Worm (Caenorhabditis elegans) whole organism, young adult: Measurements from ENCODE around the gene C55C3.1.

Source experiments
- B0019.2 ChIP-seq: fragments of 200-800 bp; sonication (Bioruptor generic); conservative IDR thresholded peaks from 2 replicates; pipeline ENCODE4 v1.3.6; 2022; ENCODE audit warnings: missing genetic modification reagents, missing genetic modification characterization, missing compliant biosample characterization
- B0035.1 ChIP-seq: sonication (generic microtip); optimal IDR thresholded peaks from 2 replicates; lab custom pipeline; 2016; ENCODE audit warnings: missing genetic modification characterization, mild to moderate bottlenecking, missing compliant biosample characterization, missing genotype, missing genetic modification reagents
- B0336.3 ChIP-seq: fragments of 200-800 bp; sonication (Bioruptor generic); IDR thresholded peaks from 2 replicates; pipeline ENCODE4 v1.3.6; 2022; ENCODE audit warnings: missing genetic modification characterization, missing compliant biosample characterization
- C06A6.2 ChIP-seq: fragments of 200-800 bp; sonication (Bioruptor generic); conservative IDR thresholded peaks from 2 replicates; pipeline ENCODE4 v1.3.6; 2022; ENCODE audit warnings: missing genetic modification characterization, missing compliant biosample characterization
- F10E7.11 ChIP-seq: sonication (generic microtip); optimal IDR thresholded peaks from 2 replicates; lab custom pipeline; 2017; ENCODE audit warnings: mild to moderate bottlenecking, missing genetic modification characterization, moderate library complexity, missing compliant biosample characterization
- F49E8.2 ChIP-seq: sonication (generic microtip); optimal IDR thresholded peaks from 3 replicates; lab custom pipeline; 2017; ENCODE audit warnings: missing genetic modification characterization, mild to moderate bottlenecking, missing compliant biosample characterization, antibody characterized with exemption, moderate library complexity; ENCODE audit not compliant: insufficient read depth
- F52B5.7 ChIP-seq: sonication (generic microtip); optimal IDR thresholded peaks from 2 replicates; lab custom pipeline; 2016; ENCODE audit warnings: mild to moderate bottlenecking, missing genetic modification characterization, missing compliant biosample characterization
- F55B11.4 ChIP-seq: sonication (generic microtip); optimal IDR thresholded peaks from 2 replicates; lab custom pipeline; 2016; ENCODE audit warnings: missing compliant biosample characterization, missing genetic modification characterization, borderline replicate concordance; ENCODE audit not compliant: insufficient read depth
- T26A5.8 ChIP-seq: sonication (generic microtip); optimal IDR thresholded peaks from 2 replicates; lab custom pipeline; 2016; ENCODE audit warnings: missing genetic modification characterization, missing compliant biosample characterization
- Y53G8AR.9 ChIP-seq: fragments of 200-800 bp; sonication (Bioruptor generic); conservative IDR thresholded peaks from 2 replicates; pipeline ENCODE4 v1.3.6; 2022; ENCODE audit warnings: missing genetic modification reagents, missing genetic modification characterization, missing compliant biosample characterization
- Y56A3A.18 ChIP-seq: fragments of 200-800 bp; sonication (Bioruptor generic); IDR thresholded peaks from 2 replicates; pipeline ENCODE4 v1.3.6; 2022; ENCODE audit warnings: missing genetic modification reagents, missing genetic modification characterization, missing compliant biosample characterization
- Y67H2A.10 ChIP-seq: fragments of 200-800 bp; sonication (Bioruptor generic); conservative IDR thresholded peaks from 2 replicates; pipeline ENCODE4 v1.3.6; 2022; ENCODE audit warnings: missing genetic modification reagents, missing genetic modification characterization, missing compliant biosample characterization
- ZK185.1 ChIP-seq: sonication (generic microtip); optimal IDR thresholded peaks from 2 replicates; lab custom pipeline; 2016; ENCODE audit warnings: mild to moderate bottlenecking, missing genetic modification characterization, missing compliant biosample characterization; ENCODE audit not compliant: poor library complexity, severe bottlenecking
- aptf-2 ChIP-seq: fragments of 200-800 bp; sonication (Bioruptor generic); conservative IDR thresholded peaks from 2 replicates; pipeline ENCODE4 v1.3.6; 2022; ENCODE audit warnings: missing genetic modification reagents, missing genetic modification characterization, missing compliant biosample characterization
- aptf-3 ChIP-seq: fragments of 200-800 bp; sonication (Bioruptor generic); IDR thresholded peaks from 2 replicates; pipeline ENCODE4 v1.3.6; 2022; ENCODE audit warnings: missing genetic modification characterization, missing compliant biosample characterization
- athp-1 ChIP-seq: sonication (generic microtip); optimal IDR thresholded peaks from 2 replicates; lab custom pipeline; 2017; ENCODE audit warnings: mild to moderate bottlenecking, missing genetic modification characterization, missing compliant biosample characterization
- ceh-91 ChIP-seq: fragments of 200-800 bp; sonication (Bioruptor generic); IDR thresholded peaks from 2 replicates; pipeline ENCODE4 v1.3.6; 2022; ENCODE audit warnings: missing genetic modification reagents, missing genetic modification characterization, missing compliant biosample characterization
- dpff-1 ChIP-seq: sonication (generic microtip); optimal IDR thresholded peaks from 2 replicates; lab custom pipeline; 2017; ENCODE audit warnings: mild to moderate bottlenecking, missing genetic modification characterization, missing compliant biosample characterization
- dpl-1 ChIP-seq: fragments of 150-350 bp; optimal IDR thresholded peaks from 2 replicates; lab custom pipeline; 2014; ENCODE audit warnings: missing biosample characterization, missing genetic modification reagents, missing genetic modification characterization
- egrh-3 ChIP-seq: fragments of 200-800 bp; sonication (Bioruptor generic); IDR thresholded peaks from 2 replicates; pipeline ENCODE4 v1.3.6; 2022; ENCODE audit warnings: missing genetic modification reagents, missing genetic modification characterization, missing compliant biosample characterization
- ekl-4 ChIP-seq: fragments of 200-800 bp; sonication (Bioruptor generic); IDR thresholded peaks from 2 replicates; pipeline ENCODE4 v1.3.6; 2022; ENCODE audit warnings: missing genetic modification reagents, missing genetic modification characterization, missing compliant biosample characterization
- ets-4 ChIP-seq: fragments of 200-800 bp; sonication (Bioruptor generic); optimal IDR thresholded peaks from 2 replicates; lab custom pipeline; 2018; ENCODE audit warnings: mild to moderate bottlenecking, missing genetic modification characterization, missing compliant biosample characterization
- gei-17 ChIP-seq: fragments of 200-800 bp; sonication (Bioruptor generic); optimal IDR thresholded peaks from 2 replicates; lab custom pipeline; 2018; ENCODE audit warnings: mild to moderate bottlenecking, missing genetic modification characterization, missing compliant biosample characterization
- hlh-12 ChIP-seq: sonication (generic microtip); optimal IDR thresholded peaks from 2 replicates; lab custom pipeline; 2016; ENCODE audit warnings: missing genetic modification characterization, missing compliant biosample characterization
- hsf-1 ChIP-seq: fragments of 200-800 bp; sonication (Bioruptor generic); IDR thresholded peaks from 2 replicates; pipeline ENCODE4 v1.3.6; 2022; ENCODE audit warnings: missing genetic modification reagents, missing genetic modification characterization, missing compliant biosample characterization
- let-607 ChIP-seq, 2 experiments: fragments of 200-800 bp in 1 of 2; sonication (Bioruptor generic) in 1 of 2; sonication (generic microtip) in 1 of 2; optimal IDR thresholded peaks; 2 replicates each; lab custom pipeline; 2016 to 2018; ENCODE audit warnings: mild to moderate bottlenecking in 2 of 2, missing compliant biosample characterization in 2 of 2, missing genetic modification characterization in 2 of 2, moderate library complexity in 2 of 2, missing genotype in 1 of 2
- lin-26 ChIP-seq: fragments of 200-800 bp; sonication (Bioruptor generic); IDR thresholded peaks from 2 replicates; pipeline ENCODE4 v1.3.6; 2022; ENCODE audit warnings: missing genetic modification reagents, missing genetic modification characterization, missing compliant biosample characterization
- lin-35 ChIP-seq, 3 experiments: fragments of 150-350 bp in 2 of 3; sonication (generic microtip) in 1 of 3; optimal IDR thresholded peaks; 2 replicates each; lab custom pipeline; 2014 to 2018; ENCODE audit warnings: missing biosample characterization in 3 of 3, missing genetic modification characterization in 3 of 3, missing genetic modification reagents in 3 of 3
- lsl-1 ChIP-seq: fragments of 200-800 bp; sonication (Bioruptor generic); optimal IDR thresholded peaks from 2 replicates; lab custom pipeline; 2018; ENCODE audit warnings: mild to moderate bottlenecking, missing genetic modification characterization, moderate library complexity, missing compliant biosample characterization
- madf-10 ChIP-seq: sonication (generic microtip); optimal IDR thresholded peaks from 2 replicates; lab custom pipeline; 2016; ENCODE audit warnings: mild to moderate bottlenecking, missing genetic modification characterization, missing compliant biosample characterization
- madf-6 ChIP-seq: fragments of 200-800 bp; sonication (Bioruptor generic); IDR thresholded peaks from 2 replicates; pipeline ENCODE4 v1.3.6; 2022; ENCODE audit warnings: missing genetic modification reagents, missing genetic modification characterization, missing compliant biosample characterization
- madf-8 ChIP-seq: fragments of 200-800 bp; sonication (Bioruptor generic); conservative IDR thresholded peaks from 2 replicates; pipeline ENCODE4 v1.3.6; 2022; ENCODE audit warnings: missing genetic modification reagents, missing genetic modification characterization, missing compliant biosample characterization
- mes-4 ChIP-seq: sonication (generic microtip); optimal IDR thresholded peaks from 2 replicates; lab custom pipeline; 2016; ENCODE audit warnings: missing genotype, missing genetic modification characterization, missing compliant biosample characterization
- nfya-2 ChIP-seq: fragments of 200-800 bp; sonication (Bioruptor generic); IDR thresholded peaks from 2 replicates; pipeline ENCODE4 v1.3.6; 2022; ENCODE audit warnings: missing genetic modification reagents, missing genetic modification characterization, missing compliant biosample characterization
- nhr-120 ChIP-seq: fragments of 200-800 bp; sonication (Bioruptor generic); IDR thresholded peaks from 2 replicates; pipeline ENCODE4 v1.3.6; 2022; ENCODE audit warnings: missing genetic modification characterization, missing compliant biosample characterization
- nhr-80 ChIP-seq: sonication (generic microtip); optimal IDR thresholded peaks from 2 replicates; lab custom pipeline; 2016; ENCODE audit warnings: missing genetic modification characterization, missing compliant biosample characterization
- nhr-90 ChIP-seq: sonication (generic microtip); optimal IDR thresholded peaks from 2 replicates; lab custom pipeline; 2016; ENCODE audit warnings: missing genotype, mild to moderate bottlenecking, missing genetic modification characterization, missing compliant biosample characterization
- tbp1 ChIP-seq: fragments of 200-800 bp; sonication (Bioruptor generic); optimal IDR thresholded peaks from 2 replicates; lab custom pipeline; 2018; ENCODE audit warnings: mild to moderate bottlenecking, missing genetic modification characterization, missing compliant biosample characterization
- zfh-2 ChIP-seq: fragments of 200-800 bp; sonication (Bioruptor generic); conservative IDR thresholded peaks from 2 replicates; pipeline ENCODE4 v1.3.6; 2022; ENCODE audit warnings: missing genetic modification reagents, missing genetic modification characterization, missing compliant biosample characterization

The C55C3.1 gene

DNA sequence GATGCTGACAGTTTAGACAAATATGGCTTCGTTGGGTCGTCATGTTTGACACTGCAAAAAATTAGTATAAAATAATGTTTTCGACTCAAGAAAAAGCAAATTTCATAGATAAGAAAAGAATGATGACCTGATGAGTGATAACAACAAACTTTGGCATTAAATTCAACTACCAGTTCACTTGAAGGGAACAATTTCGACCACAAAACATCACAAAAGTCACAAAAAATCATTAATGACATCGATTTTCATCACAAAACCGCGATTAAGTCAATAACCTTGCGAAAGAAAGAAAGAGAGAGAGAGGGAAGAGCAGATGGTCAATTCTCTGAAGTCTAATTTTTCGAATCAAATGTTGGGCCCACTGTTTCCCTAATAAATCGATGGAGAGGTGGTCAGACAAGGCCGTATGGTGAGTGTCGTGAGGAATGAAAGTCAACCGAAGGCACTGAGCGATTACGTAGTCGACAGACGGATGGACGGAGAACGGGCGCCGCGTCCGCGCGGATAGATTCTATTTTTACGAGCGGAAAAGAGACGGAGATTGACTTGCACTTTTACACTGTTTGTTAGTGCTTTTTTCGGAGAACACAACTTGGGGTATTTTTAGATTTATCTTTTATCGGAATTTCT is 44.4 kb upstream of the C55C3.1 start, which contains the start of gene bec-1 (continued):
- TF ChIP-seq let-607 (tag; optimal IDR thresholded peaks at IDR 0.05; lab: Kevin White, UChicago) (peak in 1 of 2 experiments; percentile 20), aptf-2 (GFP tag; lab: Robert Waterston, UW) (no peak), hlh-12 (tag; lab: Kevin White, UChicago) (no peak), egrh-3 (no peak), T26A5.8 (no peak), madf-8 (no peak), madf-6 (peak; percentile 37; the same call in 1 of the 2 replicates), F10E7.11 (tag; lab: Kevin White, UChicago) (no peak), nhr-80 (peak; percentile 12), Y56A3A.18 (no peak), ets-4 (GFP tag; lab: Kevin White, UChicago) (peak; percentile 28), mes-4 (tag; lab: Kevin White, UChicago) (no peak), ZK185.1 (tag; lab: Kevin White, UChicago) (no peak), dpff-1 (tag; lab: Kevin White, UChicago) (no peak), B0019.2 (GFP tag; lab: Robert Waterston, UW) (no peak), B0035.1 (tag; lab: Kevin White, UChicago) (no peak), nhr-90 (tag; lab: Kevin White, UChicago) (peak; percentile 14), gei-17 (GFP tag; lab: Kevin White, UChicago) (no peak), ceh-91 (GFP tag; lab: Robert Waterston, UW) (no peak), lsl-1 (GFP tag; lab: Kevin White, UChicago) (no peak), Y53G8AR.9 (GFP tag; lab: Robert Waterston, UW) (peak; percentile 57; the same call in 1 of the 2 replicates), hsf-1 (GFP tag; lab: Robert Waterston, UW) (no peak), dpl-1 (GFP tag; lab: Kevin White, UChicago) (no peak), F49E8.2 (tag; lab: Kevin White, UChicago) (no peak), C06A6.2 (GFP tag; lab: Robert Waterston, UW) (no peak), lin-26 (GFP tag; lab: Robert Waterston, UW) (no peak), lin-35 (GFP tag; optimal IDR thresholded peaks at IDR 0.05; lab: Kevin White, UChicago) (no peak), madf-10 (tag; lab: Kevin White, UChicago) (no peak), F55B11.4 (tag; lab: Kevin White, UChicago) (no peak), nhr-120 (GFP tag; lab: Robert Waterston, UW) (no peak), F52B5.7 (tag; lab: Kevin White, UChicago) (peak; percentile 7), aptf-3 (GFP tag; lab: Robert Waterston, UW) (no peak), tbp1 (no peak), zfh-2 (GFP tag; lab: Robert Waterston, UW) (no peak), nfya-2 (no peak), athp-1 (no peak), Y67H2A.10 (GFP tag; lab: Robert Waterston, UW) (no peak), B0336.3 (peak; percentile 57; the same call in 1 of the 2 replicates), ekl-4 (no peak; the same call in 1 of the 2 replicates)
